Worm (Caenorhabditis elegans) whole organism, young adult: ENCODE results near the gene Y44F5A.1.

Experiments used
- B0019.2 ChIP-seq: fragments of 200-800 bp; sonication (Bioruptor generic); conservative IDR thresholded peaks from 2 replicates; pipeline ENCODE4 v1.3.6; 2022; ENCODE audit warnings: missing genetic modification reagents, missing genetic modification characterization, missing compliant biosample characterization
- B0035.1 ChIP-seq: sonication (generic microtip); optimal IDR thresholded peaks from 2 replicates; lab custom pipeline; 2016; ENCODE audit warnings: missing genetic modification characterization, mild to moderate bottlenecking, missing compliant biosample characterization, missing genotype, missing genetic modification reagents
- B0336.3 ChIP-seq: fragments of 200-800 bp; sonication (Bioruptor generic); IDR thresholded peaks from 2 replicates; pipeline ENCODE4 v1.3.6; 2022; ENCODE audit warnings: missing genetic modification characterization, missing compliant biosample characterization
- C06A6.2 ChIP-seq: fragments of 200-800 bp; sonication (Bioruptor generic); conservative IDR thresholded peaks from 2 replicates; pipeline ENCODE4 v1.3.6; 2022; ENCODE audit warnings: missing genetic modification characterization, missing compliant biosample characterization
- F23B12.7 ChIP-seq: sonication (generic microtip); optimal IDR thresholded peaks from 2 replicates; lab custom pipeline; 2017; ENCODE audit warnings: missing genetic modification characterization, mild to moderate bottlenecking, missing compliant biosample characterization, antibody characterized with exemption, moderate library complexity; ENCODE audit not compliant: insufficient read depth
- F33H1.4 ChIP-seq: fragments of 200-800 bp; sonication (Bioruptor generic); IDR thresholded peaks from 2 replicates; pipeline ENCODE4 v1.3.6; 2022; ENCODE audit warnings: missing genetic modification reagents, missing genetic modification characterization, missing compliant biosample characterization
- F37B4.10 ChIP-seq: fragments of 200-800 bp; sonication (Bioruptor generic); IDR thresholded peaks from 2 replicates; pipeline ENCODE4 v1.3.6; 2022; ENCODE audit warnings: missing genetic modification characterization, missing compliant biosample characterization
- F49E8.2 ChIP-seq: sonication (generic microtip); optimal IDR thresholded peaks from 3 replicates; lab custom pipeline; 2017; ENCODE audit warnings: missing genetic modification characterization, mild to moderate bottlenecking, missing compliant biosample characterization, antibody characterized with exemption, moderate library complexity; ENCODE audit not compliant: insufficient read depth
- F52B5.7 ChIP-seq: sonication (generic microtip); optimal IDR thresholded peaks from 2 replicates; lab custom pipeline; 2016; ENCODE audit warnings: mild to moderate bottlenecking, missing genetic modification characterization, missing compliant biosample characterization
- K11D2.4 ChIP-seq: fragments of 200-800 bp; sonication (Bioruptor generic); IDR thresholded peaks from 2 replicates; pipeline ENCODE4 v1.3.6; 2022; ENCODE audit warnings: missing genetic modification reagents, missing genetic modification characterization, missing compliant biosample characterization
- Y56A3A.18 ChIP-seq: fragments of 200-800 bp; sonication (Bioruptor generic); IDR thresholded peaks from 2 replicates; pipeline ENCODE4 v1.3.6; 2022; ENCODE audit warnings: missing genetic modification reagents, missing genetic modification characterization, missing compliant biosample characterization
- aptf-2 ChIP-seq: fragments of 200-800 bp; sonication (Bioruptor generic); conservative IDR thresholded peaks from 2 replicates; pipeline ENCODE4 v1.3.6; 2022; ENCODE audit warnings: missing genetic modification reagents, missing genetic modification characterization, missing compliant biosample characterization
- attf-3 ChIP-seq: fragments of 200-800 bp; sonication (Bioruptor generic); conservative IDR thresholded peaks from 2 replicates; pipeline ENCODE4 v1.3.6; 2022; ENCODE audit warnings: missing genetic modification reagents, missing genetic modification characterization, missing compliant biosample characterization
- bed-1 ChIP-seq: fragments of 200-800 bp; sonication (Bioruptor generic); IDR thresholded peaks from 2 replicates; pipeline ENCODE4 v1.3.6; 2022; ENCODE audit warnings: missing genetic modification reagents, missing genetic modification characterization, missing compliant biosample characterization
- ccch-3 ChIP-seq: fragments of 200-800 bp; sonication (Bioruptor generic); optimal IDR thresholded peaks from 2 replicates; lab custom pipeline; 2018; ENCODE audit warnings: mild to moderate bottlenecking, missing genetic modification characterization, missing compliant biosample characterization
- cebp-1 ChIP-seq, 2 experiments: fragments of 200-800 bp in 1 of 2; sonication (Bioruptor generic) in 1 of 2; sonication (generic microtip) in 1 of 2; IDR thresholded peaks in 1 of 2; optimal IDR thresholded peaks in 1 of 2; 2 replicates each; pipeline versions ENCODE4 v1.3.6 to Lab custom; 2017 to 2022; ENCODE audit warnings: missing compliant biosample characterization in 2 of 2, missing genetic modification characterization in 2 of 2, mild to moderate bottlenecking in 1 of 2, missing genetic modification reagents in 1 of 2, moderate library complexity in 1 of 2
- cebp-2 ChIP-seq: fragments of 200-800 bp; sonication (Bioruptor generic); IDR thresholded peaks from 2 replicates; pipeline ENCODE4 v1.3.6; 2022; ENCODE audit warnings: missing genetic modification characterization, missing compliant biosample characterization
- ceh-58 ChIP-seq: fragments of 200-800 bp; sonication (Bioruptor generic); IDR thresholded peaks from 2 replicates; pipeline ENCODE4 v1.3.6; 2022; ENCODE audit warnings: missing genetic modification characterization, missing compliant biosample characterization
- chd-7 ChIP-seq: sonication (generic microtip); optimal IDR thresholded peaks from 2 replicates; lab custom pipeline; 2016; ENCODE audit warnings: mild to moderate bottlenecking, missing genetic modification characterization, moderate library complexity, missing compliant biosample characterization
- die-1 ChIP-seq: sonication (generic microtip); optimal IDR thresholded peaks from 2 replicates; lab custom pipeline; 2016; ENCODE audit warnings: missing genotype, mild to moderate bottlenecking, missing genetic modification characterization, missing compliant biosample characterization
- dpff-1 ChIP-seq: sonication (generic microtip); optimal IDR thresholded peaks from 2 replicates; lab custom pipeline; 2017; ENCODE audit warnings: mild to moderate bottlenecking, missing genetic modification characterization, missing compliant biosample characterization
- dpl-1 ChIP-seq: fragments of 150-350 bp; optimal IDR thresholded peaks from 2 replicates; lab custom pipeline; 2014; ENCODE audit warnings: missing biosample characterization, missing genetic modification reagents, missing genetic modification characterization
- egrh-3 ChIP-seq: fragments of 200-800 bp; sonication (Bioruptor generic); IDR thresholded peaks from 2 replicates; pipeline ENCODE4 v1.3.6; 2022; ENCODE audit warnings: missing genetic modification reagents, missing genetic modification characterization, missing compliant biosample characterization
- ets-4 ChIP-seq: fragments of 200-800 bp; sonication (Bioruptor generic); optimal IDR thresholded peaks from 2 replicates; lab custom pipeline; 2018; ENCODE audit warnings: mild to moderate bottlenecking, missing genetic modification characterization, missing compliant biosample characterization
- hlh-12 ChIP-seq: sonication (generic microtip); optimal IDR thresholded peaks from 2 replicates; lab custom pipeline; 2016; ENCODE audit warnings: missing genetic modification characterization, missing compliant biosample characterization
- hsf-1 ChIP-seq: fragments of 200-800 bp; sonication (Bioruptor generic); IDR thresholded peaks from 2 replicates; pipeline ENCODE4 v1.3.6; 2022; ENCODE audit warnings: missing genetic modification reagents, missing genetic modification characterization, missing compliant biosample characterization
- lin-35 ChIP-seq, 3 experiments: fragments of 150-350 bp in 2 of 3; sonication (generic microtip) in 1 of 3; optimal IDR thresholded peaks; 2 replicates each; lab custom pipeline; 2014 to 2018; ENCODE audit warnings: missing biosample characterization in 3 of 3, missing genetic modification characterization in 3 of 3, missing genetic modification reagents in 3 of 3
- lin-40 ChIP-seq: sonication (generic microtip); optimal IDR thresholded peaks from 2 replicates; lab custom pipeline; 2016; ENCODE audit warnings: missing genetic modification characterization, mild to moderate bottlenecking, missing compliant biosample characterization, missing genotype, missing genetic modification reagents
- lin-54 ChIP-seq: fragments of 200-800 bp; sonication (Bioruptor generic); optimal IDR thresholded peaks from 2 replicates; lab custom pipeline; 2018; ENCODE audit warnings: mild to moderate bottlenecking, missing genetic modification characterization, missing compliant biosample characterization
- lsl-1 ChIP-seq: fragments of 200-800 bp; sonication (Bioruptor generic); optimal IDR thresholded peaks from 2 replicates; lab custom pipeline; 2018; ENCODE audit warnings: mild to moderate bottlenecking, missing genetic modification characterization, moderate library complexity, missing compliant biosample characterization
- madf-3 ChIP-seq: fragments of 200-800 bp; sonication (Bioruptor generic); IDR thresholded peaks from 2 replicates; pipeline ENCODE4 v1.3.6; 2022; ENCODE audit warnings: missing genetic modification reagents, missing genetic modification characterization, missing compliant biosample characterization
- madf-6 ChIP-seq: fragments of 200-800 bp; sonication (Bioruptor generic); IDR thresholded peaks from 2 replicates; pipeline ENCODE4 v1.3.6; 2022; ENCODE audit warnings: missing genetic modification reagents, missing genetic modification characterization, missing compliant biosample characterization
- mes-4 ChIP-seq: sonication (generic microtip); optimal IDR thresholded peaks from 2 replicates; lab custom pipeline; 2016; ENCODE audit warnings: missing genotype, missing genetic modification characterization, missing compliant biosample characterization
- pbrm-1 ChIP-seq: fragments of 200-800 bp; sonication (Bioruptor generic); IDR thresholded peaks from 2 replicates; pipeline ENCODE4 v1.3.6; 2022; ENCODE audit warnings: missing genetic modification reagents, missing genetic modification characterization, missing compliant biosample characterization
- repo-1 ChIP-seq: sonication (generic microtip); optimal IDR thresholded peaks from 2 replicates; lab custom pipeline; 2017; ENCODE audit warnings: mild to moderate bottlenecking, missing genetic modification characterization, missing compliant biosample characterization
- rpc-1 ChIP-seq, 2 experiments: fragments of 150-350 bp in 1 of 2; sonication (generic microtip) in 1 of 2; optimal IDR thresholded peaks; 2 replicates each; lab custom pipeline; 2014 to 2018; ENCODE audit warnings: missing biosample characterization in 1 of 2, missing genetic modification characterization in 1 of 2, missing genetic modification reagents in 1 of 2, missing genotype in 1 of 2
- sea-2 ChIP-seq: fragments of 200-800 bp; sonication (Bioruptor generic); IDR thresholded peaks from 2 replicates; pipeline ENCODE4 v1.3.6; 2022; ENCODE audit warnings: missing genetic modification characterization, missing compliant biosample characterization
- snpc-1.1 ChIP-seq: sonication (generic microtip); optimal IDR thresholded peaks from 2 replicates; lab custom pipeline; 2017; ENCODE audit warnings: missing genetic modification characterization, mild to moderate bottlenecking, missing compliant biosample characterization, antibody characterized with exemption, moderate library complexity, missing genotype, missing genetic modification reagents; ENCODE audit not compliant: insufficient read depth
- snpc-1.3 ChIP-seq: sonication (generic microtip); optimal IDR thresholded peaks from 2 replicates; lab custom pipeline; 2017; ENCODE audit warnings: missing genetic modification characterization, mild to moderate bottlenecking, missing compliant biosample characterization, antibody characterized with exemption, moderate library complexity, missing genotype, missing genetic modification reagents; ENCODE audit not compliant: insufficient read depth
- snpc-3.4 ChIP-seq: sonication (generic microtip); optimal IDR thresholded peaks from 2 replicates; lab custom pipeline; 2017; ENCODE audit warnings: missing genetic modification characterization, mild to moderate bottlenecking, missing compliant biosample characterization, antibody characterized with exemption, moderate library complexity, missing genotype, missing genetic modification reagents
- tbp1 ChIP-seq: fragments of 200-800 bp; sonication (Bioruptor generic); optimal IDR thresholded peaks from 2 replicates; lab custom pipeline; 2018; ENCODE audit warnings: mild to moderate bottlenecking, missing genetic modification characterization, missing compliant biosample characterization
- unc-130 ChIP-seq: sonication (generic microtip); optimal IDR thresholded peaks from 2 replicates; lab custom pipeline; 2016; ENCODE audit warnings: missing genetic modification reagents, missing genetic modification characterization, missing compliant biosample characterization
- xnd-1 ChIP-seq: sonication (generic microtip); optimal IDR thresholded peaks from 2 replicates; lab custom pipeline; 2016; ENCODE audit warnings: missing genotype, missing genetic modification reagents, missing genetic modification characterization, missing compliant biosample characterization
- ztf-22 ChIP-seq: fragments of 200-800 bp; sonication (Bioruptor generic); optimal IDR thresholded peaks from 2 replicates; lab custom pipeline; 2018; ENCODE audit warnings: mild to moderate bottlenecking, missing genetic modification characterization, moderate library complexity, missing compliant biosample characterization
- ztf-28 ChIP-seq: fragments of 200-800 bp; sonication (Bioruptor generic); IDR thresholded peaks from 2 replicates; pipeline ENCODE4 v1.3.6; 2022; ENCODE audit warnings: missing genetic modification reagents, missing genetic modification characterization, missing compliant biosample characterization

Y44F5A.1 gene

DNA sequence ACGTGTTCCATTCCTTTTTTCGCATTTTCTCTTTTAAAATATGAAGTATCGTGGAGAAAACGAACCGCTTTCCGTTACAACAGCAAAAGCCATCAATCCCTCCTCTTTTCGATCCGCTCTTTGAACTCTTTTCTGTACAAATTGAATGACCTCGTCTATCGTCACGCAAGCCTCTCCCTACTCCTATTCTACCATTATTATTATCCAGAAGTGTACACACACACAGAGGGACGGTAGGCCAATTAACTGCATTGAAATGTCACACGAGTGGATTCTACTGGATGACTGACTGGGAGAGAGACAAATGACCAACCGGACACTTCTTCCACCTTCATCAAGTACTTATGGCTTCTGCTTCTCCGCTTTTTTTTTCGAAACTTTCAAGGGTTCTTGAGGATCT lies 39.3 kb downstream of the Y44F5A.1 start (continued):
- no peak for TF ChIP-seq snpc-1.1 (tag; lab: Kevin White, UChicago)
- TF ChIP-seq B0035.1 = no peak

DNA sequence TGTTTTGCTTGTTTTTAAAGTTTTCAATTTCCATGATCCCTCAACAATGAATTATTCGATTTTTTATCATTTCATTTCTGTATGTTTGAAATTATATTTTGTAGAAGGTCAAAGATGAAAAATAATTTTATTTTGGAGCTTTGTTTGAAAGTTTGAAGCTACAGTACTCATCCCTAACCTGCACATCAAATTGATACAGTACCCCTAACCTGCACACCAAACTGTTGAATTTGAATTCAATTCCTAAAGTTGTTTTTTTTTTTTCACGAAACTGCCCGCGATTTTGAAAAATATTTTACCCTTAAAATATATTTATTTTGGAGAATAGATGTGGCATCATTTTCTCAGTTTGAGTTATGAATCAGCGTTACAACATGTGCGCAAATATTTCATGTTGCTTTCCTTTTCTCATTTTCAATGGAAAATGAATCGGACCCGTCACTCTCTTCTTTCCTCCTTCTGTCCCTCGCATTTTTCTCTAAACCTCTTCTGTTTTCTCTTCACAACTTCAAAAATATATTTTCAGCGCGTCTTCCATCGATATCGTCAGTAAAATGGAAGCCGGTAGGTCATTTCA lies 41.6 kb downstream of the Y44F5A.1 start, which contains the start of gene R74.8:
R74.8 (plus strand) TSS at position 527 of the 577 bp plus-strand sequence.
- TF ChIP-seq sea-2 (no peak), madf-3 (GFP tag; lab: Robert Waterston, UW) (peak; percentile 82), Y56A3A.18 (GFP tag; lab: Robert Waterston, UW) (no peak), K11D2.4 (no peak), rpc-1 (optimal IDR thresholded peaks at IDR 0.05; lab: Kevin White, UChicago) (no peak), rpc-1 (tag; optimal IDR thresholded peaks at IDR 0.05; lab: Kevin White, UChicago) (no peak), F37B4.10 (GFP tag; lab: Robert Waterston, UW) (no peak), chd-7 (tag; lab: Kevin White, UChicago) (no peak), repo-1 (no peak), B0336.3 (GFP tag; lab: Robert Waterston, UW) (no peak), bed-1 (GFP tag; lab: Robert Waterston, UW) (no peak), lsl-1 (GFP tag; lab: Kevin White, UChicago) (peak; percentile 96), attf-3 (GFP tag; lab: Robert Waterston, UW) (0 out of 2 replicates have a peak, but pooled peaks have one; percentile 27), madf-6 (GFP tag; lab: Robert Waterston, UW) (peak; percentile 88), snpc-1.1 (tag; lab: Kevin White, UChicago) (no peak), F49E8.2 (peak; percentile 61), xnd-1 (tag; lab: Kevin White, UChicago) (peak; percentile 70), tbp1 (peak; percentile 16), snpc-3.4 (tag; lab: Kevin White, UChicago) (peak; percentile 71), die-1 (no peak), hsf-1 (GFP tag; lab: Robert Waterston, UW) (peak; percentile 73), F52B5.7 (no peak), cebp-2 (GFP tag; lab: Robert Waterston, UW) (no peak), lin-35 (GFP tag; optimal IDR thresholded peaks at IDR 0.05; lab: Kevin White, UChicago) (peak in 1 of 3 experiments; percentile 29), dpff-1 (tag; lab: Kevin White, UChicago) (no peak), pbrm-1 (GFP tag; lab: Robert Waterston, UW) (no peak), egrh-3 (no peak), lin-40 (no peak), ztf-22 (GFP tag; lab: Kevin White, UChicago) (no peak), C06A6.2 (GFP tag; lab: Robert Waterston, UW) (no peak), ceh-58 (no peak), ztf-28 (GFP tag; lab: Robert Waterston, UW) (no peak), dpl-1 (peak; percentile 62), mes-4 (tag; lab: Kevin White, UChicago) (no peak), unc-130 (peak; percentile 64), snpc-1.3 (tag; lab: Kevin White, UChicago) (peak; percentile 38), aptf-2 (GFP tag; lab: Robert Waterston, UW) (no peak), hlh-12 (no peak), F33H1.4 (GFP tag; lab: Robert Waterston, UW) (peak; percentile 72), cebp-1 (GFP tag; IDR thresholded peaks at IDR 0.05; lab: Robert Waterston, UW) (no peak), cebp-1 (tag; optimal IDR thresholded peaks at IDR 0.05; lab: Kevin White, UChicago) (no peak), lin-54 (GFP tag; lab: Kevin White, UChicago) (peak; percentile 67), F23B12.7 (tag; lab: Kevin White, UChicago) (peak; percentile 2), B0019.2 (GFP tag; lab: Robert Waterston, UW) (0 out of 2 replicates have a peak, but pooled peaks have one; percentile 19), ets-4 (GFP tag; lab: Kevin White, UChicago) (no peak), ccch-3 (no peak)
